Worm (Caenorhabditis elegans) whole organism, dauer: ENCODE results near the gene gcy-8.
"Not testable (repeated sequence)": the region's sequence is repeated elsewhere in the genome, so short reads cannot be mapped to it uniquely, and the experiment has no call there.

Experiments
- unc-62 ChIP-seq: sonication (generic microtip); optimal IDR thresholded peaks from 2 replicates; lab custom pipeline; 2017; ENCODE audit warnings: missing biosample characterization, missing genetic modification reagents, missing genetic modification characterization

Gene gcy-8

DNA sequence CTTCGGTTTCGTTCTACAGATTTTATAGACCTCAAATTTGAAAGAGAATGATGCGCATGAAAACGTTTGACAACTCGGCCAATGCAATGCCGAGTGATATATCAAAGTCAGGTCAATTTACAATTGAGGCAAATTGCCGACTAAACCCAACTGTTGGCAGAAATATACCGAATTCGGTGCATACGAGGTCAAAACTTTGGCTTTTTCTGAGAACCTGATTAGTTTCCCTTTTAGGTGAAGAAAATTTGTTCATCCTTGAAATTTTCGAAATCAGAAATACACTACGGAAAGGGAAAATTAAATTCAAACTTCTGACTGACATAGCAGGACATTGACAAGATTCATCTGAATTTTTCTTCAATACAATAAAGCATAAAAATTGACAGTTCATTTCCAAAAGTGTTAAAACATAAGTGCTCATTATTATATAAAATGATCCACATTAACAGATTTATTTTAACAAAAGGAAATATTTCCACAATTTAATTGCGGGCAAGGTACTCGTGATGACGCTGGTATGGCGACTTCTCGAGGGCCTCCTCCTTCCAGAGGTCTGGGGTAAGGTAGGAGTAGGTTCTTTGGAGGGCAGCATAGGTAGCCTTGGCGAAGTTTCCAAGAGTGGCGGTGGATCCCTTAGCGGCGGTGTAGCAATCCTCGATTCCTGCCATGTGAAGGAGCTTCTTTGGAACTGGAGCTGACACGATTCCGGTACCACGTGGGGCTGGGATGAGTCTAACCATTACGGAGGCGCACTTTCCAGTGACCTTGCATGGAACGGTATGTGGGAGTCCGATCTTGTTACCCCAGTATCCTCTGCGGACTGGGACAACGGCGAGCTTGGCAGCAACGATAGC, 2.8 kb upstream of the gcy-8 start:
- TF ChIP-seq unc-62 (GFP tag; lab: Kevin White, UChicago): no peak

DNA sequence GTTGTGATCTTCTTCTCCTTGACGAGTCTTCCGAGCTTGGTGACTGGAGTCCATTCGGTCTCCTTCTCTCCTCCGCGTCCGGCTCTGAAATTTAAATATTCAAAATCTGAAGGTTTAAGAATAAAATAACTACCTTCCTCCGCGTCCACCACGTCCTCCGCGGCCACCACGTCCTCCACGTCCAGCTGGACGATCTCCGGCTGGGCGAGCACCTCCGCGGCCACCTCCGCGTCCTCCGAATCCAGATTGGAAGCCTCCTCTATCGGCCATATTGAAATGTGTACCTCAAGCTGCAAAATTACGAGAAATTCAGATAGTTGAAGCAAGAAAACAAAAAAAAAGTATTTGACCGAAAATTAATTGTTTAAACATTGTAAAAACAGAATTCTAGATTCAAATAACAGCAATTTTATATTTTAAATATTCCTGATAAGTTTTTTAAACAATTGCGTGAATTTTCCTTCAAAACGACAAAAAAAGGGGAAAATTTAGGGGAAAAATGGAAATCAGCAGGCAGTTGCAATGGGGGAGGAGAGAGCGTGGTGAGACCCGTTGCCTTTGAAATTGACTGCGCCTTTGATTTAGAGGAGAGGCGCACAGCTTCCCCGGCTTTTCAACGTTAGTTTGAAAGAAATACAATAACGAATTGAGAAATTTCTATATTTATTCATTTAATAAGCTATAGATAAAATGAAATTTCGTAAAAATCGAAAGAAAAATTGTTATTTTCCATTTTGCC, 1.7 kb upstream of the gcy-8 start, which contains the start of gene rps-2:
TSS of gene rps-2 (minus strand) at position 290 of the 739 bp plus-strand sequence.
- no peak for TF ChIP-seq unc-62 (GFP tag; lab: Kevin White, UChicago)

DNA sequence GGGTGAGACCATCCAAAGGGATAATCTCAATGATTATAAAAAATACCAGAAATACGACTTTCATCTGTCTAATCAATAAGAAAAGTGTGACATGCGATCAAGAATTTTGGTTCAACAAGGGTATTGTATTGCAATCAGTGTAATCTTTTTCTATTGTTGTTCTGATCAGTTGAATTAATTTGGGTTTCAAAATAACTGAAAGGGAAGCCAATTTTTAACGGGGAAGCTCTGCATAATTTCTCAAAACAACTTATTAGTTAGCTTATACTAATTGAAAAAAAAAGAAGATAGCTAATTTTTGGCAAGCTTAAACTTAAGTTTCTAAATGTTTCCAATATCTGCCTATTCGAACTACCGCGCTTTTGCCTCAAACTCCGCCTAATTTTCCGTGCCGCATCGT, 734 bp upstream of the gcy-8 start, which contains the start of gene C49H3.12:
TSS of gene C49H3.12 (minus strand) at position 101 of the 400 bp plus-strand sequence.
- TF ChIP-seq unc-62 (GFP tag; lab: Kevin White, UChicago): no peak

DNA sequence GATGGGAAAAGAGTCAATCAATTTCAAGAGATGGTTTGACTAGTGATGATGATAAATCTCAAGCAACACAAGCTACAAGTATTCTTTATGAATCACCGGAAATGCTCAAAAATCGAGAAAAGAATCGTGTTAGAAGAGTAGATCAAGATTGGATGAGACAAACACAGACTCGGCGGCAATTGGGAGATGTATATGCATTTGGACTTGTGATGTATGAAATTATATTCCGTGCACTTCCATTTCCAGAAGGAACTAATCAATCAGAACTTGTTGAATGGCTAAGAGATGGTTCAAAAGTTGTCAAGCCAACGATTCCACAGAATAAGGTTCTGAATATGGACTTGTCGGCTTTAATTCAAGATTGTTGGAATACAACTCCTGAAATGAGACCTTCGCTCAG, 3.9 kb downstream of the gcy-8 start:
- TF ChIP-seq unc-62 (GFP tag; lab: Kevin White, UChicago): no peak

DNA sequence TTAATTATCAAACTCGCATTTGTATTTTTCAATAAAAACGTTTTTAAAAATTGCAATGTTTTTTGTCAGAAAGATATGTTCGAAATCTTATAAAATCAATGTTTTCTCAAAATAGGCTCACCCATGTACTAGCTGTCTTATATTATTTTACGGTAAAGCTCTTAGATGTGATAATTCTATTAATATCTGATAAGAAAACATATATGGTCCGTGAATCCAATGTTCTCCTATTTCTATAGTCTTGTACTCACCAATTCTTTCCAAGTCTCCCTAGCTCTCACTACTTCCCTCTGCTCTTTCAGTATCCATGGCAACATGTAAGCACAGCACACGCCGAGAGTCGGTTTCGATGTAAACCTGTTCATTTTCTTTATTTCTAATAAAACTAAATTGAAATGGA, 5.8 kb downstream of the gcy-8 start, which contains the start of gene bbs-2:
TSS of gene bbs-2 (plus strand) at position 301 of the 400 bp plus-strand sequence.
- no peak for TF ChIP-seq unc-62 (GFP tag; lab: Kevin White, UChicago)

DNA sequence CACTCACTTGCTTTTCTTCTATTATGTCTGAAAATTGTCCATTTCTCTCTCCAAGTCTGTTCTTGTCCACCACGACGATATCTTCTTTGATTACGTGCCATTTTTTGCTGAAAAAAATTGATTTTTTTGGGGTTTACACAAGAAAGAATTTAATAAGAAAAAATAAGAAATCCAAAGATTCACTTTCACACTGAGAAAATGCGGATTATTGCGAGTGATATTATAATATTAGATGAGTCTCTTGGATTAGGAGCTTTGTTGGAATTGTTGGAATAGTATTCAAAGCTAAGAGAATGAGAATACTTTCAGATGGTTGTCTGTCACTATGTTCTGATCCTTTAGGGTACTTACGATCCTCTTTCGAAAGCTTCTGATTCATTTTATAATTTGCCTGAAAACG, 10.9 kb downstream of the gcy-8 start, which contains the start of gene F20D12.7:
TSS of gene F20D12.7 (minus strand) at position 101 of the 400 bp plus-strand sequence.
- TF ChIP-seq unc-62 (GFP tag; lab: Kevin White, UChicago): no peak

DNA sequence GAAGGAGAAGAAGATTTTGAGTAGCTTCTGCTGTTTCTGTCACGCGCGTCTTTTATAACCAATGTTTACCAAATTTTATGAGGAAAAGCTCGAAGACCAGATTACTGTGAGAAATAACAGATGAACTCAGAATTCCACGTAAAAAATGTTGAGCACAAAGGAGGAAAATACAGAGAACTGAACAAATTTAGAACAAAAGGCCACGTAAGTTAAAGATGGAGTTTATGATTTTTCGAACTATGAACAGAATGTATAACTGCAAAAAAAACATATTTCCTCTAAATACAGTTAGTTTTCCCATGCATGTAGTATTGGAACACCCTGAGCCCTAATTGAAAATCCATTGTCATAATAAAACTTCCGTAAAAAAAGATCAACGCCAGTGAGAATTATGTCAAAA, 13.0 kb downstream of the gcy-8 start, which contains the start of gene exc-9:
TSS of gene exc-9 (minus strand) at position 101 of the 400 bp plus-strand sequence.
- no peak for TF ChIP-seq unc-62 (GFP tag; lab: Kevin White, UChicago)

DNA sequence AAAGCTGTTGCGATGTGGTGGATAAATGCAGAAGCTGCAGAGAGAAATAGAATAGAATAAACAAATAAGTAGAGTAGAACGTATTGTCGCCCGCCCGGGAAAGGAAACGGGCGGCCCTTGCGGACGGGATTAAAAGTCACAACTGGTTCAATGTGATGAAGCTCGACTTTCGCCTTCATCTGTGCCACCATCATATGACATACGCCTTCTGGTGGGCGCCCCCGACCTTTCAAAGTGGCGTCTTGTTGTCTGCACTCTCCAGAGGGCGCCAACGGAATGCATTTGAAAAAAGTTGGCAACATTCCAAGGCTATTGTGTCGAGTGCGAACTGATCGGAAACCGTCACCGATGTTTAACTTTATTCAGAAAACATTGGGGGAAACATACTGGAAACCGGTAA, 15.3 kb downstream of the gcy-8 start:
- TF ChIP-seq unc-62 (GFP tag; lab: Kevin White, UChicago): no peak

DNA sequence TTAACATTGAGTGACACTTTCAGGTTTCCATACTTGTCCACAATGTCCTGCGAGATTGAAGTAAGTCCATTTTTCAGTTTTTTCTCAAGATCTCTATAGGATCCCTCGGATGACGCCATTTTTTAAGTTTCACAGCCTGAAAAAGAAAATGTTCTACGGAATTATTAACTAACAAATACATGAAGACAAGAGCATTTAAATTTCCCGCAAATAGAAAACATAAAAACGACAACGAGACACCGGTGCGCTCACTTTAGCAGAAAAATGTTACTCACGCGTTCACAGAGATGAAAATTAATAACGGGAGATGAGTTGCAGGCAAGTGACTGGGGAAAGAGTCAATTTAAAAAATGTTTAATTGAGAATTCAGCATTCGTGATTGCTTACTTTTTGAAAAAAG, 18.5 kb downstream of the gcy-8 start, which contains the start of gene czw-1:
TSS of gene czw-1 (minus strand) at position 369 of the 400 bp plus-strand sequence.
- no peak for TF ChIP-seq unc-62 (GFP tag; lab: Kevin White, UChicago)

DNA sequence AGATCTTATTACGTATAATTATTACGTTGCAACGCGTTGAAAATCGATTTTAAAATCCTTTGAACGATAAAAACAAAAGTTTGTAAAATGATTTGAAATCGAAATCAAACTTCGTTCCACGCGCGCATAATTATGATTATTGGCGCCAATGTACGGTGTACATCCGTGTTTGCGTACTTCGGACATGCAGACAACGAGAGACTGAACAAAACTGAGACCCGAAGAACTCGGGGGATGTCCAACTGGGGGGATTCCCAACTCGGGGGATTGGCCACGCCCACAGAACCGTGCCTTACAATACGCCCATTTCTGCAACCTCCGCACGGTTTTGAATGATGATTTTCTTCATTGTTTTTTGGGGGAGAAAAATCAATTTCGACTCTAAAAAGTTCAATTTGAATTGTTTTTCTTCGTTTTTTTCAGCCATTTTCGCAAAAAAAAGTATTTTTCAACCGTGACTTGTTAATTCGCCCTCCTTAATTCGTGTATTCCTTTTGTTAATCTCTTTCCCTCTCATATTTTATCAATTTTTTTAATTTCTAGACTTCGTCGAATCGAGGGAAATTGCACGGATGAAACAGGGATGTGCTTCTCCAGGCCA, 19.0 kb downstream of the gcy-8 start, which contains the start of gene F20D12.12:
TSS of gene F20D12.12 (plus strand) at position 542 of the 601 bp plus-strand sequence.
- not testable (repeated sequence) for TF ChIP-seq unc-62 (GFP tag; lab: Kevin White, UChicago)

DNA sequence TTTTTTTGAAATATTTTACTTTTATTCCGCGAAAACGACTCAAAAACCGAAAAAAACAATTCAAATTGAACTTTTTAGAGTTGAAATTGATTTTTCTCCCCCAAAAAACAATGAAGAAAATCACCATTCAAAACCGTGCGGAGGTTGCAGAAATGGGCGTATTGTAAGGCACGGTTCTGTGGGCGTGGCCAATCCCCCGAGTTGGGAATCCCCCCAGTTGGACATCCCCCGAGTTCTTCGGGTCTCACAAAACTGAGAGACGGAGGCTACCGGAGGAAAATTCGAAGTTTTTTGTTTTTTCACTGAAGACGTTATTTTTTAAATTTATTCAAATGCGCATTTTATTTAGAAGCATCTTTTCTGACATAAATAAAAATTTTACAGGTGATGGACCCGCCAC, 20.3 kb downstream of the gcy-8 start, which contains the start of gene mcm-3AP:
TSS of gene mcm-3AP (plus strand) at position 383 of the 400 bp plus-strand sequence.
- TF ChIP-seq unc-62 (GFP tag; lab: Kevin White, UChicago): not testable (repeated sequence)

DNA sequence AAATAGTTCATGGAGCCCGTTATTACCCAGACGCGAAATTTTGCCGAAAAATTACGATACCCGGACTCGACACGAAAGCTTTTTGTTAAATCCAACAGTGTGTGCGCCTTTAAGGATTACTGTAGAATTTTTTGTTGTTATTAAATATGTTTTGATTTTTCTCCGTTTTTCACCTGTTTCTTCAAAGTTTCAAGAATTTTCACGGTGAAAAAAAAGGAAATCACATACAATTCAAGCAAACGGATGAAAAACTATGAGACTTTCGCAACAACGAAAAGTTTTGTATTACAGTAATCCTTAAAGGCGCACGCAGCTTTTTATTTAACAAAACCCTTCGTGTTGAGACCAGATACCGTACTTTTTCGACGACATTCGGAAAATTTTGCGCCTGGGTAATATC, 26.1 kb downstream of the gcy-8 start:
- TF ChIP-seq unc-62 (GFP tag; lab: Kevin White, UChicago): no peak

DNA sequence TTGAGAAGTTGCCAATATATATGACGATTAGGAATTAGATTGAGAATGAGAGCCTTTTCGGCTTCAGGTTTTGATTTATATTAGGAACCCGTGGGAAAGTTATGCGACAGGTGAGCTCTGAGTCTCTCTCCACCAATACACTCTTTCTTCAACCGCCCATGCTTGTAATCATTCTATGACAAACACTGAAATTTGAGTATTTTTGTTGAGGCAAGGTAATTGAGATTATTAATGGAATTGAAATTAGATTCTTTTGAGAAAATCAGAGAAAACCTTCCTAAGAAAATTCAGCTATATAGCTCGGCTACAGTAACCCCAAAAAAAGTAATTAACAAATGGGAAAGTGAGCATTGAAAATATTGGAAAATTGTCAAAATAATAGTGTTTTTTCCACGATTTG, 27.9 kb downstream of the gcy-8 start, which contains the start of gene ceh-19:
TSS of gene ceh-19 (minus strand) at position 101 of the 400 bp plus-strand sequence.
- no peak for TF ChIP-seq unc-62 (GFP tag; lab: Kevin White, UChicago)

DNA sequence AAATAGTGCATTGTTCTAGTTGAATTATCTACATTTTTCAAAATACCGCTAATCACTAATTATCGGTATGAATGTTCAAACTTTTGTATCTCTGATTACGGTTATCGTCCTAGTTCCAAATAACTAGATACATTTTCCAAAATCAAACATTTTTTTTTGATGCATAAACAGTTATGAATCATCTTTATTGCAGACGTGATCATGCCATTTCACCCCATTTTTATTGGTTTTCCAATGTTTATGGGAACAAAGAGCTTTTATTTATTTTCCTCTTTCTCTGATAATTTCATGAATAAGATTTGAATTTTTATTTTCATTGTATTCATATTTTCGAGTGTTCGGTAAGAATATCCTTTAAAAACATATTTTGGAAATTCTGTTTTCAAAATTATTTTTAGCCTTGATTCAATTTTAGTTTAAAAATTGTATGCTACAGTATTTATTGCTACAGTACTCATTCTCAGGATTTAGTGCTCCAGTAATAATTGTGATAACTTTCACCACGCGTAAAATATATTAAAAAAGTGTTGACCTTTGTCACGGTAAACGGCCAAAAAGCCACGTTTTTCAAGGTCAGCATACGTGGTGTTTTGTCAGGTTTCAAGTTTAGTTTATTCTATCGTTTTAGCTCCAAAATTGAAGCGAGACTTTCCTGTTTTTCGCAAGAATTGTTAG, 28.8 kb downstream of the gcy-8 start, which contains the start of gene csr-1:
TSS of gene csr-1 (plus strand) at position 625 of the 675 bp plus-strand sequence.
- TF ChIP-seq unc-62 (GFP tag; lab: Kevin White, UChicago): no peak
